Worm (Caenorhabditis elegans): ENCODE data around the gene akt-1.
A peak's percentile ranks its signal among the peaks of the same experiment; 100 is the strongest.

Gene akt-1

ce11 chrV:10237959-10238444 lies 10.7 kb upstream of the akt-1 start:
- no peak for TF ChIP-seq pag-3 (tag; optimal IDR thresholded peaks at IDR 0.05; ENCODE audit: borderline replicate concordance, insufficient read depth)
- no peak for TF ChIP-seq ces-1 (GFP tag; optimal IDR thresholded peaks at IDR 0.05)
- no peak for TF ChIP-seq mab-9 (GFP tag; IDR thresholded peaks at IDR 0.05)
- TF ChIP-seq efl-1 (optimal IDR thresholded peaks at IDR 0.05) = no peak
- peak in 1 of 2 experiments; percentile 11 for TF ChIP-seq efl-1 (GFP tag; optimal IDR thresholded peaks at IDR 0.05 in 1 of 2)
- peak; percentile 53 for TF ChIP-seq nhr-85 (tag)

DNA sequence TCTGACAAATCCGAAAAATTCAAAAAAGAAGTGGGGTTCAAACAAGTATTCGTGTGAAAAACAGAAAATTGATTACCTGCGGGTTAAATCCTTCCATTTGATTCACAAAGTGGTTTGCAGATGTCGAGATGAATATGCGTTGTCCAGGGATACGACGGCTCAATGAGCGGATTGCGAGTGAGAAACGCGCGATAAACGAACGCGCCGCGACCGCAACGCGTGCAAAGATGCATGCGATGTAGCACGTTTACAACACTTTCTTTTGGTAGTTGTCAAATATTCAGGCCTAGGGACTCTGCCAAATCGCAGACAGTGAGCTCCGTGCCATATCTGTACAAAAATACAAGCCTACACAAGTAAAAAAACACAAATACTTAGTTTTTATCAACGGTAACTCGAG lies 10.0 kb upstream of the akt-1 start, which contains the start of gene fubl-1:
TSS of gene fubl-1 (minus strand) at position 202 of the 400 bp plus-strand sequence.
- TF ChIP-seq pag-3 (tag; optimal IDR thresholded peaks at IDR 0.05; ENCODE audit: borderline replicate concordance, insufficient read depth) = no peak
- no peak for TF ChIP-seq nhr-47 (tag; optimal IDR thresholded peaks at IDR 0.05)
- no peak for TF ChIP-seq ztf-11 (tag; optimal IDR thresholded peaks at IDR 0.05)
- no peak for TF ChIP-seq nhr-77 (tag; optimal IDR thresholded peaks at IDR 0.05)
- TF ChIP-seq ceh-88 (GFP tag; IDR thresholded peaks at IDR 0.05) = no peak
- no peak for TF ChIP-seq rnt-1 (tag; optimal IDR thresholded peaks at IDR 0.05)
- TF ChIP-seq blmp-1 (tag; optimal IDR thresholded peaks at IDR 0.05) = peak; percentile 13
- TF ChIP-seq elt-3 (tag; optimal IDR thresholded peaks at IDR 0.05) = no peak
- peak; percentile 74 for TF ChIP-seq fkh-8 (tag; optimal IDR thresholded peaks at IDR 0.05)
- TF ChIP-seq sptf-1 (tag; optimal IDR thresholded peaks at IDR 0.05) = no peak
- TF ChIP-seq nhr-237 (tag; optimal IDR thresholded peaks at IDR 0.05) = no peak
- no peak for TF ChIP-seq mef-2 (tag; optimal IDR thresholded peaks at IDR 0.05)
- no peak for TF ChIP-seq unc-62 (GFP tag; optimal IDR thresholded peaks at IDR 0.05)
- TF ChIP-seq hpl-2 (GFP tag; optimal IDR thresholded peaks at IDR 0.05) = no peak
- TF ChIP-seq mab-9 (GFP tag; IDR thresholded peaks at IDR 0.05) = no peak
- TF ChIP-seq isw-1 (GFP tag; IDR thresholded peaks at IDR 0.05) = no peak
- no peak for TF ChIP-seq alr-1 (tag; optimal IDR thresholded peaks at IDR 0.05; ENCODE audit: borderline replicate concordance)
- TF ChIP-seq tlp-1 (tag; optimal IDR thresholded peaks at IDR 0.05) = no peak
- no peak for TF ChIP-seq egl-27 (tag; optimal IDR thresholded peaks at IDR 0.05)
- TF ChIP-seq mdl-1 (tag; optimal IDR thresholded peaks at IDR 0.05) = no peak
- peak; percentile 28 for TF ChIP-seq skn-1 (tag; optimal IDR thresholded peaks at IDR 0.05)
- peak; percentile 55 for TF ChIP-seq lin-15B (tag; optimal IDR thresholded peaks at IDR 0.05)
- no peak for TF ChIP-seq nhr-28 (tag; optimal IDR thresholded peaks at IDR 0.05)
- no peak for TF ChIP-seq C04F5.9 (tag; optimal IDR thresholded peaks at IDR 0.05)
- TF ChIP-seq lsy-2 (tag; optimal IDR thresholded peaks at IDR 0.05) = peak; percentile 9 to 58
- no peak for TF ChIP-seq ets-5 (GFP tag; IDR thresholded peaks at IDR 0.05)
- no peak for TF ChIP-seq unc-98 (GFP tag; IDR thresholded peaks at IDR 0.05)
- TF ChIP-seq zip-4 (GFP tag; optimal IDR thresholded peaks at IDR 0.05) = no peak
- peak; percentile 8 for TF ChIP-seq C16A3.4 (tag; optimal IDR thresholded peaks at IDR 0.05)
- no peak for TF ChIP-seq unc-30 (tag; optimal IDR thresholded peaks at IDR 0.05)
- no peak for TF ChIP-seq nhr-19 (GFP tag; conservative IDR thresholded peaks at IDR 0.05)
- no peak for TF ChIP-seq nhr-84 (tag; optimal IDR thresholded peaks at IDR 0.05)
- TF ChIP-seq mep-1 (tag; optimal IDR thresholded peaks at IDR 0.05) = no peak
- TF ChIP-seq snu-23 (GFP tag; optimal IDR thresholded peaks at IDR 0.05) = peak; percentile 18
- no peak for TF ChIP-seq pax-3 (tag; optimal IDR thresholded peaks at IDR 0.05)
- no peak for TF ChIP-seq irx-1 (tag; optimal IDR thresholded peaks at IDR 0.05)
- no peak for TF ChIP-seq snpc-4 (tag; optimal IDR thresholded peaks at IDR 0.05)
- TF ChIP-seq lin-35 (GFP tag; optimal IDR thresholded peaks at IDR 0.05) = peak; percentile 50 to 64
- no peak for TF ChIP-seq lin-13 (GFP tag; optimal IDR thresholded peaks at IDR 0.05)
- no peak for TF ChIP-seq unc-130 (tag; optimal IDR thresholded peaks at IDR 0.05)
- no peak for TF ChIP-seq vab-15 (tag; optimal IDR thresholded peaks at IDR 0.05)
- TF ChIP-seq swsn-7 (tag; optimal IDR thresholded peaks at IDR 0.05) = no peak
- TF ChIP-seq nhr-11 (tag; optimal IDR thresholded peaks at IDR 0.05) = no peak
- no peak for TF ChIP-seq sox-4 (tag; optimal IDR thresholded peaks at IDR 0.05)
- no peak for TF ChIP-seq nhr-76 (tag; optimal IDR thresholded peaks at IDR 0.05)
- TF ChIP-seq ces-1 (GFP tag; optimal IDR thresholded peaks at IDR 0.05) = no peak
- TF ChIP-seq C34B4.2 (tag; optimal IDR thresholded peaks at IDR 0.05) = no peak
- no peak for TF ChIP-seq ceh-63 (GFP tag; optimal IDR thresholded peaks at IDR 0.05)
- TF ChIP-seq nhr-20 (tag; optimal IDR thresholded peaks at IDR 0.05) = no peak

Data from whole organism, L1 larva.